Fruit fly (Drosophila melanogaster) whole organism, pupa: ENCODE results near the gene CG32428.

Source experiments
- CG10348 ChIP-seq: fragments of 200-800 bp; sonication (Bioruptor generic); IDR thresholded peaks from 2 replicates; pipeline ENCODE4 v1.3.6; 2022; ENCODE audit warnings: missing biosample characterization, missing genetic modification characterization
- CG12605 ChIP-seq: fragments of 200-800 bp; sonication (Bioruptor generic); IDR thresholded peaks from 2 replicates; pipeline ENCODE4 v1.3.6; 2022; ENCODE audit warnings: missing biosample characterization, missing genetic modification characterization
- CG13204 ChIP-seq: fragments of 200-800 bp; sonication (Bioruptor generic); optimal IDR thresholded peaks from 2 replicates; lab custom pipeline; 2018; ENCODE audit warnings: missing biosample characterization, mild to moderate bottlenecking, missing genetic modification characterization, moderate library complexity
- CG14655 ChIP-seq: fragments of 200-800 bp; sonication (Bioruptor generic); optimal IDR thresholded peaks from 3 replicates; lab custom pipeline; 2017; ENCODE audit warnings: mild to moderate bottlenecking, missing biosample characterization, missing genetic modification reagents, missing genetic modification characterization
- CG15710 ChIP-seq: fragments of 200-800 bp; sonication (Bioruptor generic); optimal IDR thresholded peaks from 2 replicates; lab custom pipeline; 2018; ENCODE audit warnings: missing biosample characterization, mild to moderate bottlenecking, missing genetic modification characterization, moderate library complexity
- CG17806 ChIP-seq: fragments of 200-800 bp; sonication (Bioruptor generic); optimal IDR thresholded peaks from 2 replicates; lab custom pipeline; 2018; ENCODE audit warnings: missing biosample characterization, mild to moderate bottlenecking, missing genetic modification characterization, moderate library complexity
- CG32121 ChIP-seq: fragments of 200-800 bp; sonication (Bioruptor generic); IDR thresholded peaks from 2 replicates; pipeline ENCODE4 v1.3.6; 2022; ENCODE audit warnings: missing biosample characterization, missing genetic modification characterization
- CG34367 ChIP-seq: fragments of 200-800 bp; sonication (Bioruptor generic); optimal IDR thresholded peaks from 2 replicates; lab custom pipeline; 2018; ENCODE audit warnings: missing biosample characterization, mild to moderate bottlenecking, missing genetic modification characterization
- CG4496 ChIP-seq: fragments of 200-800 bp; sonication (Bioruptor generic); IDR thresholded peaks from 3 replicates; pipeline ENCODE4 v1.3.6; 2022; ENCODE audit warnings: missing biosample characterization, missing genetic modification characterization
- CG8159 ChIP-seq: fragments of 200-800 bp; sonication (Bioruptor generic); optimal IDR thresholded peaks from 3 replicates; lab custom pipeline; 2018; ENCODE audit warnings: missing biosample characterization, mild to moderate bottlenecking, missing genetic modification characterization, moderate library complexity
- CG8301 ChIP-seq: fragments of 200-800 bp; sonication (Bioruptor generic); optimal IDR thresholded peaks from 2 replicates; lab custom pipeline; 2018; ENCODE audit warnings: missing biosample characterization, mild to moderate bottlenecking, missing genetic modification characterization
- CG9948 ChIP-seq: fragments of 200-800 bp; sonication (Bioruptor generic); optimal IDR thresholded peaks from 2 replicates; lab custom pipeline; 2018; ENCODE audit warnings: missing biosample characterization, mild to moderate bottlenecking, missing genetic modification characterization, moderate library complexity
- D1 ChIP-seq: fragments of 200-800 bp; sonication (Bioruptor generic); optimal IDR thresholded peaks from 2 replicates; lab custom pipeline; 2018; ENCODE audit warnings: missing biosample characterization, mild to moderate bottlenecking, missing genetic modification characterization, moderate library complexity
- EcR ChIP-seq: fragments of 200-800 bp; sonication (Bioruptor generic); optimal IDR thresholded peaks from 3 replicates; lab custom pipeline; 2019; ENCODE audit warnings: missing biosample characterization, missing genetic modification characterization, mild to moderate bottlenecking, moderate library complexity, missing genetic modification reagents
- Ets98B ChIP-seq: fragments of 200-800 bp; sonication (Bioruptor generic); IDR thresholded peaks from 2 replicates; pipeline ENCODE4 v1.3.6; 2022; ENCODE audit warnings: missing biosample characterization, missing genetic modification characterization
- Pif1A ChIP-seq: fragments of 200-800 bp; sonication (Bioruptor generic); optimal IDR thresholded peaks from 3 replicates; lab custom pipeline; 2016; ENCODE audit warnings: missing biosample characterization, missing genetic modification characterization
- Pif1B ChIP-seq: fragments of 200-800 bp; sonication (Bioruptor generic); optimal IDR thresholded peaks from 3 replicates; lab custom pipeline; 2016; ENCODE audit warnings: missing biosample characterization, missing genetic modification characterization
- Snoo ChIP-seq: fragments of 200-800 bp; sonication (Bioruptor generic); optimal IDR thresholded peaks from 3 replicates; lab custom pipeline; 2017; ENCODE audit warnings: missing biosample characterization, mild to moderate bottlenecking, missing genetic modification characterization, inconsistent platforms
- fd96Ca ChIP-seq: fragments of 200-800 bp; sonication (Bioruptor generic); IDR thresholded peaks from 3 replicates; pipeline ENCODE4 v1.3.6; 2022; ENCODE audit warnings: missing biosample characterization, missing genetic modification characterization
- gl ChIP-seq: fragments of 200-800 bp; sonication (Bioruptor generic); optimal IDR thresholded peaks from 2 replicates; lab custom pipeline; 2018; ENCODE audit warnings: missing biosample characterization, mild to moderate bottlenecking, missing genetic modification characterization
- rn ChIP-seq: fragments of 200-800 bp; sonication (Bioruptor generic); IDR thresholded peaks from 2 replicates; pipeline ENCODE4 v1.3.6; 2022; ENCODE audit warnings: missing biosample characterization, missing genetic modification characterization

CG32428 gene

dm6 chr3L:20447957-20448356 is 25.6 kb downstream of the CG32428 start:
- peak; percentile 12 for TF ChIP-seq CG8159 (tag; lab: Kevin White, UChicago)
- no peak for TF ChIP-seq CG12605
- no peak for TF ChIP-seq Ets98B (GFP tag; lab: Robert Waterston, UW)
- TF ChIP-seq D1: no peak
- TF ChIP-seq gl (tag; lab: Kevin White, UChicago): no peak
- TF ChIP-seq fd96Ca: no peak
- TF ChIP-seq CG10348 (GFP tag; lab: Robert Waterston, UW): no peak
- no peak for TF ChIP-seq Pif1A (GFP tag; lab: Kevin White, UChicago)
- no peak for TF ChIP-seq CG32121 (GFP tag; lab: Robert Waterston, UW)
- TF ChIP-seq Snoo (tag; lab: Kevin White, UChicago): peak; percentile 54
- peak; percentile 36 for TF ChIP-seq Pif1B (GFP tag; lab: Kevin White, UChicago)
- TF ChIP-seq CG13204 (GFP tag; lab: Kevin White, UChicago): no peak
- no peak for TF ChIP-seq CG15710 (tag; lab: Kevin White, UChicago)
- no peak for TF ChIP-seq CG14655 (GFP tag; lab: Kevin White, UChicago)
- no peak for TF ChIP-seq CG4496 (GFP tag; lab: Robert Waterston, UW)
- TF ChIP-seq EcR (GFP tag; lab: Kevin White, UChicago): no peak
- no peak for TF ChIP-seq CG9948 (tag; lab: Kevin White, UChicago)
- TF ChIP-seq CG17806: no peak
- no peak for TF ChIP-seq rn (GFP tag; lab: Robert Waterston, UW)

dm6 chr3L:20447337-20447736 is 26.2 kb downstream of the CG32428 start:
- TF ChIP-seq CG14655 (GFP tag; lab: Kevin White, UChicago) (peak; percentile 44), CG12605 (no peak), CG8301 (peak; percentile 20), CG4496 (GFP tag; lab: Robert Waterston, UW) (peak; percentile 41; the same call in 1 of the 3 replicates)

DNA sequence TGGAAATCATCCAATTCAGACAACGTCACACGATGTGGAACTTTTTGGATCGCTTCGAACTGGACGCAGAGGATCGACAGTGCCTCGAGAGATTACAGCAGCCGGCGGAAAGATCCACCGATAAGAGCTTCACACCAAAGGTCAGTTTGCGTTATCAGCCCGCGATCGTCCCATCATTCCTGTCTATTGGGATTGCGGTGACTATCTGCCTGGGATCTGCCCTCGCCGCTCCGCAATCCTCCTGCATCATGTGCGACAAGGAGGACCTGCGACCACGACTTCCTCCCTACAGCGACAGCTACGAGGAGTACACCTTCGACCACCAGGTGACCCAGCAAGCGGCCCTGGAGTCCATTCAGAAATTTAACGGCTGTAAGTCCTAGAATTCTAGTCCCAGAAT is 27.5 kb downstream of the CG32428 start:
- TF ChIP-seq CG17806: no peak
- no peak for TF ChIP-seq Snoo (tag; lab: Kevin White, UChicago)
- TF ChIP-seq fd96Ca: no peak
- no peak for TF ChIP-seq CG14655 (GFP tag; lab: Kevin White, UChicago)
- TF ChIP-seq CG34367 (tag; lab: Kevin White, UChicago): no peak

dm6 chr3L:20444815-20445519 is 28.6 kb downstream of the CG32428 start:
- peak; percentile 85 for TF ChIP-seq CG32121 (GFP tag; lab: Robert Waterston, UW)
- peak; percentile 85 for TF ChIP-seq CG9948 (tag; lab: Kevin White, UChicago)
- TF ChIP-seq CG14655 (GFP tag; lab: Kevin White, UChicago): peak; percentile 86
- peak; percentile 86 for TF ChIP-seq CG8159 (tag; lab: Kevin White, UChicago)
- TF ChIP-seq CG12605: peak; percentile 91
- peak; percentile 92 for TF ChIP-seq Pif1B (GFP tag; lab: Kevin White, UChicago)
- TF ChIP-seq CG13204 (GFP tag; lab: Kevin White, UChicago): no peak
- no peak for TF ChIP-seq CG10348 (GFP tag; lab: Robert Waterston, UW)
- TF ChIP-seq CG15710 (tag; lab: Kevin White, UChicago): peak; percentile 80
- TF ChIP-seq rn (GFP tag; lab: Robert Waterston, UW): peak; percentile 80
- TF ChIP-seq gl (tag; lab: Kevin White, UChicago): peak; percentile 76
- peak; percentile 65 for TF ChIP-seq D1
- peak; percentile 91 for TF ChIP-seq Ets98B (GFP tag; lab: Robert Waterston, UW)
- peak; percentile 83 for TF ChIP-seq CG34367 (tag; lab: Kevin White, UChicago)
- no peak for TF ChIP-seq EcR (GFP tag; lab: Kevin White, UChicago)
- TF ChIP-seq CG4496 (GFP tag; lab: Robert Waterston, UW): peak; percentile 95
- peak; percentile 88 for TF ChIP-seq CG17806
- TF ChIP-seq Pif1A (GFP tag; lab: Kevin White, UChicago): peak; percentile 88
- peak; percentile 85 for TF ChIP-seq CG8301
- peak; percentile 86 for TF ChIP-seq fd96Ca
- peak; percentile 91 for TF ChIP-seq Snoo (tag; lab: Kevin White, UChicago)
- TF ChIP-seq, all 21 proteins: peak for 18

- TF ChIP-seq CG8159 (tag; lab: Kevin White, UChicago): no peak
- TF ChIP-seq Snoo (tag; lab: Kevin White, UChicago): no peak
- no peak for TF ChIP-seq CG34367 (tag; lab: Kevin White, UChicago)
- TF ChIP-seq CG12605: no peak
- TF ChIP-seq Pif1B (GFP tag; lab: Kevin White, UChicago): no peak
- TF ChIP-seq CG13204 (GFP tag; lab: Kevin White, UChicago): no peak
- no peak for TF ChIP-seq D1
- no peak for TF ChIP-seq CG17806
- no peak for TF ChIP-seq CG10348 (GFP tag; lab: Robert Waterston, UW)
- TF ChIP-seq EcR (GFP tag; lab: Kevin White, UChicago): no peak
- TF ChIP-seq Pif1A (GFP tag; lab: Kevin White, UChicago): no peak
- no peak for TF ChIP-seq CG4496 (GFP tag; lab: Robert Waterston, UW)
Measured at dm6 chr3L:20442674-20443313, 30.7 kb downstream of the CG32428 start.
